Fruit fly (Drosophila melanogaster): Measurements from ENCODE around the gene brk.

Gene brk

DNA sequence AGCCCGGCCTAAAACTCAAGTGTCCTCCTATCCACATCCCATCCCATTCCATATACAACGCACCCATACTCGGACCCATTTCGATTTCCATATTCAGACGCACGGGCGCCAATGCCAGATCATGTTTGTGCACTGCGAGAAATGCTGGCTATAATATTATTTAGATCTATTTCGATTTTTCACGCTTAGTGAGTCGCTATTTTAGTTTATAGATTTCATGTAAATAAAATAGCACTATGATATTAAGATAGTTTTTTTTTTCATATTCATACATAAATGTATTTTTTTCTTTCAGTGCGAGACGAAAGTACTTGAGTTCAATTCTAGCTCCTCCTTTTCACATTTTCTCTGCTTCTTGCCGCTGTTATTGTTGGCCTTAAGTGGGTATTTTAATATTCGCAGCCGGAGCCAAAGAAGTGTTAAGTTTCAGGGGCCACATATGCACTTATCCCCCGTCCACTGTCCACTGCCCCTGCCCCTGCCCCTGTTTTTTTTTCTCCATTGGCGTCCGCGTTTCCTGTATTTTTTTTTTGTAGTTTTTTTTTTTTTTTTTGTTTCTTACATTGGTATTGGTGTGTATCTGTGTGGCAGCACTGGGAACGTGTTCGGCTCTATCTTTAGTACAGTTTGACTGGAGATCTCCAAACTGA is 15.8 kb upstream of the brk start (continued):
- TF ChIP-seq oc (tag; optimal IDR thresholded peaks at IDR 0.05): peak; percentile 65
- peak; percentile 76 for TF ChIP-seq CG10209 (GFP tag; optimal IDR thresholded peaks at IDR 0.05)
- no peak for TF ChIP-seq hb (GFP tag; IDR thresholded peaks at IDR 0.05; ENCODE audit: partially characterized antibody)
- TF ChIP-seq run (tag; optimal IDR thresholded peaks at IDR 0.05): peak; percentile 38
- no peak for TF ChIP-seq tll (GFP tag; optimal IDR thresholded peaks at IDR 0.05)
- TF ChIP-seq tgo (GFP tag; IDR thresholded peaks at IDR 0.05): peak; percentile 68; the same call in 2 of the 3 replicates
- peak; percentile 63 for TF ChIP-seq lmd (GFP tag; IDR thresholded peaks at IDR 0.05)
- TF ChIP-seq CG16779 (GFP tag; IDR thresholded peaks at IDR 0.05): no peak
- TF ChIP-seq CG17912 (GFP tag; optimal IDR thresholded peaks at IDR 0.05): no peak
- no peak for TF ChIP-seq Dip2 (GFP tag; IDR thresholded peaks at IDR 0.05)
- no peak for TF ChIP-seq CG17612 (GFP tag; IDR thresholded peaks at IDR 0.05)
- TF ChIP-seq CG34376 (GFP tag; optimal IDR thresholded peaks at IDR 0.05): no peak
- peak; percentile 86 for TF ChIP-seq unpg (GFP tag; optimal IDR thresholded peaks at IDR 0.05)
- TF ChIP-seq Sry-δ (GFP tag; optimal IDR thresholded peaks at IDR 0.05): no peak
- peak; percentile 21 to 71 for TF ChIP-seq dpn (GFP tag; optimal IDR thresholded peaks at IDR 0.05)
- peak; percentile 63 for TF ChIP-seq ssp (GFP tag; IDR thresholded peaks at IDR 0.05)
- peak; percentile 50 for TF ChIP-seq CG15011 (GFP tag; optimal IDR thresholded peaks at IDR 0.05)
- peak; percentile 78 for TF ChIP-seq CG4820 (GFP tag; optimal IDR thresholded peaks at IDR 0.05)
- peak; percentile 69 for TF ChIP-seq grau (tag; optimal IDR thresholded peaks at IDR 0.05)
- peak; percentile 20 for TF ChIP-seq CG8359 (GFP tag; optimal IDR thresholded peaks at IDR 0.05; ENCODE audit: borderline replicate concordance)
- TF ChIP-seq PHDP (tag; optimal IDR thresholded peaks at IDR 0.05): peak; percentile 76
- TF ChIP-seq ftz-f1 (GFP tag; optimal IDR thresholded peaks at IDR 0.05): no peak
- TF ChIP-seq gro (GFP tag; optimal IDR thresholded peaks at IDR 0.05): no peak
- peak; percentile 49; the same call in 1 of the 2 replicates for TF ChIP-seq wor (GFP tag; IDR thresholded peaks at IDR 0.05)
- TF ChIP-seq Sin3A (optimal IDR thresholded peaks at IDR 0.05): no peak
- peak; percentile 65 for TF ChIP-seq CG15269 (tag; optimal IDR thresholded peaks at IDR 0.05)
- TF ChIP-seq CG12155 (GFP tag; optimal IDR thresholded peaks at IDR 0.05): peak; percentile 56
- TF ChIP-seq tna (GFP tag; IDR thresholded peaks at IDR 0.05; ENCODE audit: partially characterized antibody): no peak
- peak; percentile 51; the same call in 1 of the 2 replicates for TF ChIP-seq stc (GFP tag; IDR thresholded peaks at IDR 0.05)
- TF ChIP-seq h (optimal IDR thresholded peaks at IDR 0.05): no peak
- TF ChIP-seq CG17361 (GFP tag; IDR thresholded peaks at IDR 0.05): peak; percentile 83
- TF ChIP-seq BtbVII (GFP tag; optimal IDR thresholded peaks at IDR 0.05): no peak
- TF ChIP-seq CG12391 (tag; optimal IDR thresholded peaks at IDR 0.05): peak; percentile 88
- TF ChIP-seq CG17359 (tag; optimal IDR thresholded peaks at IDR 0.05): peak; percentile 76
- no peak for TF ChIP-seq CG9932 (GFP tag; IDR thresholded peaks at IDR 0.05)
- TF ChIP-seq Fer1 (GFP tag; optimal IDR thresholded peaks at IDR 0.05): peak; percentile 40
- peak; percentile 81 for TF ChIP-seq CG6254 (GFP tag; optimal IDR thresholded peaks at IDR 0.05)
- peak; percentile 80 for TF ChIP-seq CG7556 (GFP tag; optimal IDR thresholded peaks at IDR 0.05)
- TF ChIP-seq Sry-β (GFP tag; optimal IDR thresholded peaks at IDR 0.05): peak; percentile 36
- no peak for TF ChIP-seq ato (GFP tag; IDR thresholded peaks at IDR 0.05; ENCODE audit: partially characterized antibody)
- TF ChIP-seq CG15514 (GFP tag; optimal IDR thresholded peaks at IDR 0.05): no peak
- no peak for TF ChIP-seq CG14965 (GFP tag; optimal IDR thresholded peaks at IDR 0.05; ENCODE audit: borderline replicate concordance)
- TF ChIP-seq da (GFP tag; optimal IDR thresholded peaks at IDR 0.05): no peak
- no peak for TF ChIP-seq CG11085 (GFP tag; IDR thresholded peaks at IDR 0.05)
- TF ChIP-seq zfh1 (GFP tag; IDR thresholded peaks at IDR 0.05): peak; percentile 92
- TF ChIP-seq CG6689 (GFP tag; IDR thresholded peaks at IDR 0.05): peak; percentile 74
- no peak for TF ChIP-seq ase (GFP tag; IDR thresholded peaks at IDR 0.05)
- peak; percentile 93 for TF ChIP-seq CG10979 (tag; optimal IDR thresholded peaks at IDR 0.05)
- TF ChIP-seq pita (GFP tag; optimal IDR thresholded peaks at IDR 0.05): no peak
- no peak for TF ChIP-seq btn (GFP tag; optimal IDR thresholded peaks at IDR 0.05)
